Fruit fly (Drosophila melanogaster) ovary, adult (tissue): ENCODE measurements around the gene CG18675.

Source experiments
- CG17801 ChIP-seq: fragments of 200-800 bp; optimal IDR thresholded peaks from 2 replicates; lab custom pipeline; 2019; ENCODE audit warnings: missing biosample characterization, mild to moderate bottlenecking, missing genetic modification characterization, moderate library complexity; ENCODE audit not compliant: partially characterized antibody

CG18675 gene

dm6 chr3L:4160926-4161325, 12.8 kb upstream of the CG18675 start, which contains the start of gene nab:
Gene nab (minus strand): TSS chr3L:4160932.
- no peak for TF ChIP-seq CG17801

- TF ChIP-seq CG17801: no peak
Measured at dm6 chr3L:4167353-4167842, 6.3 kb upstream of the CG18675 start, which contains the start of gene mas. Gene mas (minus strand): TSS chr3L:4167464.

DNA sequence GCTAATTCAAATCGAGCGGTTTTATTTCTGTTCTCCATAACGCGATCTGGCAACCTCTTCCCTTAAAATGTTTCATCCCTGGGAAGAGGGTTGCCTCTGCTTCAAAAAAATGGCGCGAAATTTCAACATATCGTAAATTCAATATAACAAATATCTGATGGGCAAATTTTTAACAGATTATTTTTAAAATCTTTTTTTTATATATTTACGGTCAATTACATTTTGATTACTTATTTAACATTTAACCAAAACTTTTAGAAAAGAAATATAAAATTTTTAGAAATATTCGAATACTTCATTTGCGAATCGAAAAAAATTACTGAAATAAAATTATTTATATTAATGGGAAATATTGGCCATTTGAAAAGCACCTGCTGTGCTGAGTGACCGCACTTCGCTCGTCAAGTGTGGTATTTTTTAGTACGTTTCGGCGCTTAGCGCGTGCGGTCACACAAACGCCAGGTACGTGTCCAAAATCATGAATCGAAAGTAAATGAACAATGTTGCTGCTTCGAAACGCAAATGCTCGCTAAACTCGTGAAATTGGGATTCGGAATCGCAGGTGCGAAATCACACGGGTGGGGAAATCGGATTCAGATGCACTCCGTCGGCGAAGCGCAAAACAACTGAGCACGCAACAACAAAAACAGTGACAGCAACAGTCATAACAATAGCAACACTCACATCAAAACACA, 3.6 kb upstream of the CG18675 start, which contains the start of gene Ero1L:
Gene Ero1L, plus strand, starts transcription at position 448 of the 695 bp plus-strand sequence.
- TF ChIP-seq CG17801: peak; percentile 30

DNA sequence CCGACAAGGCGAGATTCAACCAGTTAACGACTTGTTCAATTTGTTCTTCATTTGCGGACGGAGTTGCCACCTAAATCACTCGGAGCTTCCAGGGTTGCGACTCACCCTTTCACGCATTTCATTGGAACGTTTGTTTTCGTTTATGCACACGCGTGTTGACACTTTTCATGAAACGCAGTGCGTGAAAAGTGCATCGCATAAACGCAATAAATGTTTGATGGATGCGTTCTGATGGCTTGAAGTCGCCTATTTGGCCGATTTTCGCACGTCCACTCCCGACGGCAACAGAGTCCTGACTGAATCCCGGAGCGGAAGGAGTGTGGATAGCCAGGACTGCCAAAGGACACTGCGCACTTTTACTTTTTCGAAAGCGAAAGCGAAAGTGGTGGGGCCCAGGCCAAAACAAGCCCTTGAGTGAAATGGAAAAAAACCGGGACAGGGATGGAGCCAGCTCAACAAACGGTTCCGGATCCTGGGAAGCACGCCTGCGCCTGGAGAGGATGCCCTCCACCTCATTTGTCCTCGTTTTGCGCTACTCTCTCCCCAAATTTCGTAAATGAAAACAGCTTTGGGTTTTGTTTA, 4.4 kb downstream of the CG18675 start, which contains the start of gene Teh4:
Gene Teh4, minus strand, starts transcription at position 290 of the 582 bp plus-strand sequence.
- TF ChIP-seq CG17801: no peak

DNA sequence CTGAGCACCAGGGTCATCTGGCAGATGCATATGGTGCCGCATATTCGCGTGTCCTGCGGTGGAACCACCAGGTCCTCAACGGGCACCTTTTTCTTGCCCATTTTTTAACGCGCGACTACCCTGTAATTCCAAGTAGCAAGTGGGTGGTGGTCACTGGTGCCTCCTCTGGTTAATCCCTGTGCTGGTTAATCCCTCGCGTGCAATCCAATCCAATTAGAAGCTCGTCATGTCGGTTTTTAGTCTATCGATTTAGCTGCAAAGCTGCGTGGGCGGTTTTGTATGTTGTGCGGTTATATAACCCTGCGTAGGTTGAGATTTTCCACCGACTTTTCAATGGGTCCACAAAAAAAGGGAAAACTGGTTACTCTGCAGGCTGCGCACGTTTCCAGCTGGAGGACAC, 10.9 kb downstream of the CG18675 start, which contains the start of gene Teh3:
Gene Teh3, minus strand, starts transcription at position 101 of the 400 bp plus-strand sequence.
- no peak for TF ChIP-seq CG17801

- no peak for TF ChIP-seq CG17801
Measured at dm6 chr3L:4185259-4185658, 11.6 kb downstream of the CG18675 start.

- TF ChIP-seq CG17801: peak; percentile 59
Measured at dm6 chr3L:4186659-4187058, 13.0 kb downstream of the CG18675 start, which contains the start of gene VhaM9.7-c. Gene VhaM9.7-c (minus strand): TSS chr3L:4186865.

- TF ChIP-seq CG17801: no peak
Measured at dm6 chr3L:4187930-4188523, 14.3 kb downstream of the CG18675 start, which contains the start of the genes Teh2 and tipE. Gene Teh2 (minus strand): TSS chr3L:4188023. Gene tipE (plus strand): TSS chr3L:4188499.

DNA sequence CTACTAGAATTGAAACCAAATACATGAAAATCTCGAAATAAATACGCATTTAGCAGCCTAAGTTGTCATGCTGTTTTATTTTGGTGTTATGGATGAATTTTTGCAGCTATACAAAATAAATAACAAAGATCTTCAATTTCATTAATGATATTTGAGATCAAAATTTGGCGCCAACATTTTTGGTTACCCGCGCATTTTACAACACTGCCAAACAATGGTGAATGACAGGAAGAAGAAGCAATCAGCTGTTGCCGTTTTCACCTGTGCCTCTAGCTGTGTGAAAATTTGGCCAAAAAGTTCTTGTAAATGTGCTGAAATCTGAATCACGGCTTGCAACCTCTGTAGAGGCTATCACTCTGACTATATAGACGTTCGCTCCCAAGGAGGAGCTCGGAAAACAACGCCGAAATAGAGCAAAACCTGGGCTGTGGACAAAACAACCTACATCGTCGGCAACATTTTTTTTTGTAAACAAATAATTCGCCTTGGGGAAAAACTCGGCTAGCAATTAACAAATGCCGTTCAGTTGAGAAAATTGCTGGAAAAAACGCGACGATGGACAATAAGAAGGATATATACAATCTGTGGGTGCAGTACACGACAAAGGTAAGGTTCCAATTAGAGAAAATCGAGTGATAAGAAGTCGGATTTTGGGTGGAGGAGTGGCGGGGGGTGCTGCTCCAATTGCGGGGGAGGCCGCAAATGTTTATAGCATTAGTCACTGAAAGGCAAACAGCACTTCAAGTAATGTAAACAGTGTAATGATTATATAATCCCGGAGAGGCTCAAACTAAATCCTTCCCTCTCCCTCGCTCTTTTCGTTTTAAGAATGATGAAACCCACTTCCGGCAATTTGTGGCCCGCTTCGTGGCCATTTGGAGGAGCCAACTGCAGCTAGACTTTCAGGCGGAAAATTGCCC, 20.3 kb downstream of the CG18675 start, which contains the start of gene CG43367:
Gene CG43367, plus strand, starts transcription at position 264 of the 920 bp plus-strand sequence.
- no peak for TF ChIP-seq CG17801

dm6 chr3L:4204239-4204638, 30.6 kb downstream of the CG18675 start, which contains the start of gene CG15005:
Gene CG15005 (minus strand): TSS chr3L:4204339.
- TF ChIP-seq CG17801: no peak

DNA sequence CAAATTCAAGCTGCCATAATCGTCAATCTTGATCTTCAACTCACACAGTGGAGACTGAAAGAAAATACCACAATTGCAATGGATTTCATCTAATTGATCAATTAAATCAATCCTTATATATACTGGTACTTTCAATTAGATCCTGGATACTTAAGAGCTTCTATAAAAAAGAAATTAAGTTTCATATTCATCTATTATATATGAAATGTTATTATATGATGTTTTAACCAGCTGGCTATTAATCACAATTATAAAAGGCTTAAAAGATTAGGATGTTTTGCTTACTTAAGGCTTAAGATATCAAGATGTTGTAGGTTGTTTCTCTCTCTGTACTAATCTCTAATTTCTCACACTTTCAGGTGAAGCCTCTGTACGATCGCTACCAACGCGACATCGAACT, 31.2 kb downstream of the CG18675 start:
- TF ChIP-seq CG17801: no peak

DNA sequence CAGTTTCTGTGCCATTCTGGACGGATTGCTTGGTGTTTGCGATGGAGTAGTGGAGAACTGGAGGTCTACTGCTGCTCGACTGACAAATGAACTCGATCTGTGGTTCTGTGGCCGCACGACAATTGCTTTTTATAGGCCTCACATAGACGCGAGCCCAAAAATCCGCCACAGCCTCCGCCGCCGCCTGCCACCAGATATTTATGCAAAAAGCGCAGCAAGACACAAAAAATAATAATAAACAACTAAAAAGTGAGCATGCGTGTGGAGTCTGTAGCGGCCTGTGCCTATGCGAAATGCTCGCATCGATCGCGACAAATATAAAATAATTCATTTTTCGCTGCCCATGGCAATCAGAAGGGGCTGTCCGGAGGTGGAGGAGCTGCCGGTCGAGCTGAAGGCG, 35.4 kb downstream of the CG18675 start, which contains the start of gene Cpr64Aa:
Gene Cpr64Aa, minus strand, starts transcription at position 101 of the 400 bp plus-strand sequence.
- no peak for TF ChIP-seq CG17801

- no peak for TF ChIP-seq CG17801
Measured at dm6 chr3L:4209731-4210130, 36.0 kb downstream of the CG18675 start.

DNA sequence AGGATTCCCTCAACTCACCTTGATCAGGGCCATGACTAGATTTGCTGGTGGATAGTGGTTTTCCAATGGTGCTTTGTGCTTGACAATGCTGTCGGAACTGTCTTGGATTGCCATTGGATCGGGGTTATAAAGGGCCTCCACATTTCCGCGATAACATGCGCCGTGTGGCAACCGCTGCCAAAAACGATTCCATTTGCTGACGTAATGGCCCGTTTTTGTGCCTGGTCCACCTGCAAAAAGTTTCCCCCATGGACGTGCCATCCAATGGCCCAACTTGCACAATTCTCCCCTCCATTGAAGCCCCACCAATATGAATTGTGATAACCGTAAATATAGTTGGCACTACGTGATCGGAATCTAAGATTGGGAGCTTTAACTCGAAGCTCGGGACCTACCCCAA, 37.8 kb downstream of the CG18675 start, which contains the start of gene Cpr64Ab:
Gene Cpr64Ab, minus strand, starts transcription at position 101 of the 400 bp plus-strand sequence.
- TF ChIP-seq CG17801: no peak

DNA sequence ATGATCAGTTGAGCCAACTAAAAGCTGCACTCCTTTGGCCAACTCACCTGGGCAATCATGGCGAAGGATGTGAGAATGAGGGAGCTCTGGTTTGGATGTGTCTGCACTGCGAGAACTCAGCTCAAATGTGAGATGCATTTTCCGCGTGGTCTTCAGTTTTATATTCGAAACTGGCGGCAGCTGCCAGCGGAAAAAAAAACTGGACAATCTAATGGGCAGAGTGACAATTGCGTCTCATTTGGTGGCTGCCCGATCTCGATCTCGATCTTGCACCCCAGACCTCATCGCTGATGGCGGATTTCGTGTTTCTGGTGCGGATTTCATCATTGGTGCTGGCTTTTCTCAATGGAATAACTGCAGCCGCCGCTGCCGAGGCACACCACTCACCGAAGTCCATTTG, 39.1 kb downstream of the CG18675 start, which contains the start of gene Cpr64Ac:
Gene Cpr64Ac, minus strand, starts transcription at position 101 of the 400 bp plus-strand sequence.
- TF ChIP-seq CG17801: no peak
